Fruit fly (Drosophila melanogaster) whole organism, prepupa: Measurements from ENCODE around the gene CG11696.

Experiments used
- CG1621 ChIP-seq: fragments of 200-800 bp; sonication (Bioruptor generic); optimal IDR thresholded peaks from 3 replicates; lab custom pipeline; 2018; ENCODE audit warnings: missing biosample characterization, mild to moderate bottlenecking, missing genetic modification characterization
- CG16779 ChIP-seq: fragments of 200-800 bp; sonication (Bioruptor generic); optimal IDR thresholded peaks from 3 replicates; lab custom pipeline; 2017; ENCODE audit warnings: missing biosample characterization, mild to moderate bottlenecking, missing genetic modification characterization
- CG31627 ChIP-seq: fragments of 200-800 bp; sonication (Bioruptor generic); optimal IDR thresholded peaks from 3 replicates; lab custom pipeline; 2016; ENCODE audit warnings: missing biosample characterization, missing genetic modification characterization
- CG4318 ChIP-seq: fragments of 200-800 bp; sonication (Bioruptor generic); optimal IDR thresholded peaks from 3 replicates; lab custom pipeline; 2017; ENCODE audit warnings: missing biosample characterization, mild to moderate bottlenecking, missing genetic modification characterization
- CG6792 ChIP-seq: fragments of 200-800 bp; sonication (Bioruptor generic); optimal IDR thresholded peaks from 3 replicates; lab custom pipeline; 2016; ENCODE audit warnings: missing biosample characterization, missing genetic modification characterization
- CG8119 ChIP-seq: fragments of 200-800 bp; sonication (Bioruptor generic); IDR thresholded peaks from 3 replicates; pipeline ENCODE4 v1.3.6; 2022; ENCODE audit warnings: missing biosample characterization, missing genetic modification characterization
- CG8632 ChIP-seq: fragments of 200-800 bp; sonication (Bioruptor generic); optimal IDR thresholded peaks from 3 replicates; lab custom pipeline; 2016; ENCODE audit warnings: missing biosample characterization, missing genetic modification characterization
- Ets21C ChIP-seq: fragments of 200-800 bp; sonication (Bioruptor generic); optimal IDR thresholded peaks from 3 replicates; lab custom pipeline; 2016; ENCODE audit warnings: missing biosample characterization, missing genetic modification characterization
- Smox ChIP-seq: fragments of 200-800 bp; sonication (Bioruptor generic); optimal IDR thresholded peaks from 3 replicates; lab custom pipeline; 2016; ENCODE audit warnings: missing biosample characterization, missing genetic modification characterization
- Sox14 ChIP-seq: fragments of 200-800 bp; sonication (Bioruptor generic); optimal IDR thresholded peaks from 3 replicates; lab custom pipeline; 2016; ENCODE audit warnings: missing biosample characterization, missing genetic modification characterization
- dac ChIP-seq: fragments of 200-800 bp; sonication (Bioruptor generic); optimal IDR thresholded peaks from 2 replicates; lab custom pipeline; 2017; ENCODE audit warnings: missing biosample characterization, mild to moderate bottlenecking, missing genetic modification characterization
- fd85E ChIP-seq: fragments of 200-800 bp; sonication (Bioruptor generic); optimal IDR thresholded peaks from 3 replicates; lab custom pipeline; 2016; ENCODE audit warnings: missing biosample characterization, missing genetic modification characterization
- fkh ChIP-seq: fragments of 200-800 bp; sonication (Bioruptor generic); optimal IDR thresholded peaks from 3 replicates; lab custom pipeline; 2017; ENCODE audit warnings: missing biosample characterization, mild to moderate bottlenecking, missing genetic modification characterization, moderate library complexity
- lz ChIP-seq: fragments of 200-800 bp; sonication (Bioruptor generic); optimal IDR thresholded peaks from 3 replicates; lab custom pipeline; 2016; ENCODE audit warnings: missing biosample characterization, missing genetic modification characterization
- topi ChIP-seq: fragments of 200-800 bp; sonication (Bioruptor generic); optimal IDR thresholded peaks from 3 replicates; lab custom pipeline; 2016; ENCODE audit warnings: missing biosample characterization, missing genetic modification characterization

The CG11696 gene

dm6 chrX:11622649-11623425, 49.3 kb downstream of the CG11696 start (continued):
- TF ChIP-seq CG8119 (GFP tag; lab: Robert Waterston, UW) (peak; percentile 93), fkh (GFP tag; lab: Kevin White, UChicago) (no peak), Sox14 (GFP tag; lab: Kevin White, UChicago) (peak; percentile 96), Smox (peak; percentile 98), fd85E (GFP tag; lab: Kevin White, UChicago) (peak; percentile 90), CG1621 (tag; lab: Kevin White, UChicago) (peak; percentile 95), lz (GFP tag; lab: Kevin White, UChicago) (peak; percentile 98), CG4318 (peak; percentile 85), CG8632 (GFP tag; lab: Kevin White, UChicago) (peak; percentile 96), dac (GFP tag; lab: Kevin White, UChicago) (peak; percentile 72), CG6792 (GFP tag; lab: Kevin White, UChicago) (peak; percentile 96), topi (GFP tag; lab: Kevin White, UChicago) (peak; percentile 99), CG16779 (tag; lab: Kevin White, UChicago) (peak; percentile 80), Ets21C (GFP tag; lab: Kevin White, UChicago) (peak; percentile 96), CG31627 (peak; percentile 98)
